Worm (Caenorhabditis elegans): Measurements from ENCODE around the gene D1005.5.

DNA sequence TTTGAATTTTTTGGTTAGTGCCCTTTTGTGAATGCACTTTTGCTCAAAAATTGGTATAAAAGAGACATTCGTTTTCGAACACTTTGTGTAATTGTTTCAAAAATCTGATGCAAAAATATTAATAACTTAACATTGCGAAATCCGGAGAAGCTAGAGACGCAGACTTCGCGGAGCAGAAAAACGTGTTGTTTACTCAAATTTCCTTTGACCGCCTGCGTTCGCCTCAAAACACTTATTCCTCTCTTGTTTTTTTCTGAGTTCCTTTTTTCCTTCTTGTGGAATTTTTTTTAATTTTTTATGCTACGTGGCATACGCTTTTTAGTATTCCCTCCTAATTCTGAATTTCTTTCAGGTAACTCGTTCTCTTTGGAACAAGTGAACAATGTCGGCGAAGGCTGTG lies 6.4 kb upstream of the D1005.5 start, which contains the start of gene acly-1:
- TF ChIP-seq unc-39 (tag; optimal IDR thresholded peaks at IDR 0.05) = no peak
- no peak for TF ChIP-seq snpc-4 (tag; optimal IDR thresholded peaks at IDR 0.05)
- no peak for TF ChIP-seq fos-1 (tag; optimal IDR thresholded peaks at IDR 0.05)
- TF ChIP-seq lsy-2 (tag; optimal IDR thresholded peaks at IDR 0.05) = no peak
- no peak for TF ChIP-seq unc-130 (GFP tag; optimal IDR thresholded peaks at IDR 0.05)
- TF ChIP-seq skn-1 (tag; optimal IDR thresholded peaks at IDR 0.05) = no peak
- TF ChIP-seq ceh-82 (tag; optimal IDR thresholded peaks at IDR 0.05) = no peak
- peak in 1 of 2 experiments; percentile 55 for TF ChIP-seq mdl-1 (tag; optimal IDR thresholded peaks at IDR 0.05)

Data from whole organism, L4 larva.